Worm (Caenorhabditis elegans): ENCODE data around the gene T16G1.13.

T16G1.13 gene

ce11 chrV:12950812-12951528, 1.3 kb downstream of the T16G1.13 start, which contains the start of the genes T16G1.9 and T16G1.18:
Gene T16G1.9, minus strand, starts transcription at chrV:12950862.
Gene T16G1.18, plus strand, starts transcription at chrV:12951304.
- TF ChIP-seq unc-62 (GFP tag; optimal IDR thresholded peaks at IDR 0.05 in 1 of 2) (peak in 1 of 2 experiments; percentile 94), unc-62 (tag; optimal IDR thresholded peaks at IDR 0.05) (no peak), ces-1 (GFP tag; optimal IDR thresholded peaks at IDR 0.05) (no peak), mep-1 (tag; optimal IDR thresholded peaks at IDR 0.05) (peak; percentile 64), nhr-10 (tag; optimal IDR thresholded peaks at IDR 0.05) (no peak), rbr-2 (tag; optimal IDR thresholded peaks at IDR 0.05) (peak; percentile 47), T20F7.1 (GFP tag; optimal IDR thresholded peaks at IDR 0.05) (peak; percentile 85), nhr-6 (tag; optimal IDR thresholded peaks at IDR 0.05) (peak; percentile 98), dmd-6 (GFP tag; IDR thresholded peaks at IDR 0.05) (peak; percentile 62; the same call in 1 of the 2 replicates), mes-2 (tag; optimal IDR thresholded peaks at IDR 0.05; ENCODE audit: poor library complexity, severe bottlenecking) (peak; percentile 80), lsy-2 (tag; optimal IDR thresholded peaks at IDR 0.05) (peak in 1 of 2 experiments; percentile 69), ceh-44 (GFP tag; IDR thresholded peaks at IDR 0.05) (no peak), hlh-30 (tag; optimal IDR thresholded peaks at IDR 0.05; ENCODE audit: insufficient read depth) (peak; percentile 59), hmg-1.1 (GFP tag; IDR thresholded peaks at IDR 0.05) (peak; percentile 50), dpl-1 (GFP tag; optimal IDR thresholded peaks at IDR 0.05) (peak; percentile 43), lin-13 (GFP tag; optimal IDR thresholded peaks at IDR 0.05) (peak; percentile 50), nhr-28 (tag; optimal IDR thresholded peaks at IDR 0.05) (peak; percentile 34), hlh-11 (tag; optimal IDR thresholded peaks at IDR 0.05) (peak; percentile 72), lin-29 (GFP tag; IDR thresholded peaks at IDR 0.05) (no peak), daf-16 (GFP tag; optimal IDR thresholded peaks at IDR 0.05) (no peak), daf-16 (tag; optimal IDR thresholded peaks at IDR 0.05) (peak; percentile 71), zag-1 (tag; optimal IDR thresholded peaks at IDR 0.05) (no peak), vab-7 (GFP tag; IDR thresholded peaks at IDR 0.05) (0 out of 2 replicates have a peak, but pooled peaks have one; percentile 20), dve-1 (tag; optimal IDR thresholded peaks at IDR 0.05; ENCODE audit: insufficient read depth) (peak; percentile 57), mxl-3 (GFP tag; optimal IDR thresholded peaks at IDR 0.05) (peak; percentile 45)

- TF ChIP-seq hlh-30 (tag; optimal IDR thresholded peaks at IDR 0.05; ENCODE audit: insufficient read depth) (peak; percentile 8), skn-1 (tag; optimal IDR thresholded peaks at IDR 0.05) (no peak), aha-1 (tag) (peak; percentile 71), mes-2 (tag; optimal IDR thresholded peaks at IDR 0.05; ENCODE audit: poor library complexity, severe bottlenecking) (peak; percentile 85), lsy-2 (tag; optimal IDR thresholded peaks at IDR 0.05) (peak in 1 of 2 experiments; percentile 55), ztf-7 (tag; optimal IDR thresholded peaks at IDR 0.05) (no peak), T20F7.1 (GFP tag; optimal IDR thresholded peaks at IDR 0.05) (peak; percentile 92), hlh-11 (tag; optimal IDR thresholded peaks at IDR 0.05) (no peak), dpl-1 (GFP tag; optimal IDR thresholded peaks at IDR 0.05) (peak; percentile 25), F44E2.7 (GFP tag; IDR thresholded peaks at IDR 0.05) (no peak), dve-1 (tag; optimal IDR thresholded peaks at IDR 0.05; ENCODE audit: insufficient read depth) (peak; percentile 17), hif-1 (tag; optimal IDR thresholded peaks at IDR 0.05) (peak in 1 of 2 experiments; percentile 8), nhr-6 (tag; optimal IDR thresholded peaks at IDR 0.05) (peak; percentile 80), spr-1 (tag; optimal IDR thresholded peaks at IDR 0.05) (no peak), daf-16 (GFP tag; optimal IDR thresholded peaks at IDR 0.05) (no peak), daf-16 (tag; optimal IDR thresholded peaks at IDR 0.05) (peak; percentile 6), ZK337.2 (GFP tag; IDR thresholded peaks at IDR 0.05) (no peak), dmd-8 (GFP tag; IDR thresholded peaks at IDR 0.05) (no peak)
Observed at ce11 chrV:12952287-12952686, 2.6 kb downstream of the T16G1.13 start, which contains the start of gene pqn-68. Gene pqn-68, plus strand, starts transcription at chrV:12952636.

- TF ChIP-seq ama-1 (optimal IDR thresholded peaks at IDR 0.05): no peak
- TF ChIP-seq nhr-10 (tag; optimal IDR thresholded peaks at IDR 0.05): no peak
- TF ChIP-seq lim-7 (GFP tag; IDR thresholded peaks at IDR 0.05): no peak
- no peak for TF ChIP-seq mxl-3 (GFP tag; optimal IDR thresholded peaks at IDR 0.05)
- TF ChIP-seq php-3 (GFP tag; IDR thresholded peaks at IDR 0.05): no peak
- TF ChIP-seq unc-62 (GFP tag; optimal IDR thresholded peaks at IDR 0.05 in 1 of 2): peak in 1 of 2 experiments; percentile 24
- no peak for TF ChIP-seq unc-62 (tag; optimal IDR thresholded peaks at IDR 0.05)
Observed at ce11 chrV:12953702-12954101, 4.0 kb downstream of the T16G1.13 start, which contains the start of gene eif-3.K. Gene eif-3.K, plus strand, starts transcription at chrV:12954002.
